Worm (Caenorhabditis elegans) whole organism, late embryonic: ENCODE data around the gene try-12.

ENCODE experiments used
- F13H6.1 ChIP-seq: sonication (generic microtip); optimal IDR thresholded peaks from 2 replicates; lab custom pipeline; 2016; ENCODE audit warnings: missing genetic modification characterization, missing compliant biosample characterization
- K09A11.1 ChIP-seq: sonication (generic microtip); optimal IDR thresholded peaks from 2 replicates; lab custom pipeline; 2017; ENCODE audit warnings: antibody characterized with exemption, mild to moderate bottlenecking, missing genetic modification characterization, missing compliant biosample characterization; ENCODE audit not compliant: insufficient read depth
- ceh-19 ChIP-seq: fragments of 200-800 bp; sonication (Bioruptor generic); optimal IDR thresholded peaks from 2 replicates; lab custom pipeline; 2018; ENCODE audit warnings: mild to moderate bottlenecking, missing genetic modification characterization, missing compliant biosample characterization
- ceh-2 ChIP-seq: sonication (generic microtip); optimal IDR thresholded peaks from 2 replicates; lab custom pipeline; 2016; ENCODE audit warnings: missing genotype, missing genetic modification characterization, missing compliant biosample characterization
- ceh-22 ChIP-seq: sonication (generic microtip); optimal IDR thresholded peaks from 2 replicates; lab custom pipeline; 2017; ENCODE audit warnings: missing biosample characterization, missing genetic modification characterization
- ceh-24 ChIP-seq: sonication (generic microtip); optimal IDR thresholded peaks from 2 replicates; lab custom pipeline; 2016; ENCODE audit warnings: mild to moderate bottlenecking, missing genetic modification characterization, missing compliant biosample characterization
- ceh-30 ChIP-seq: fragments of 150-350 bp; optimal IDR thresholded peaks from 2 replicates; lab custom pipeline; 2014; ENCODE audit warnings: missing biosample characterization, missing genetic modification characterization
- ceh-48 ChIP-seq: sonication (generic microtip); optimal IDR thresholded peaks from 2 replicates; lab custom pipeline; 2016; ENCODE audit warnings: missing genetic modification characterization, inconsistent platforms, missing compliant biosample characterization
- ceh-6 ChIP-seq: fragments of 200-800 bp; sonication (Bioruptor generic); optimal IDR thresholded peaks from 2 replicates; lab custom pipeline; 2018; ENCODE audit warnings: mild to moderate bottlenecking, missing genetic modification characterization, missing compliant biosample characterization
- ceh-9 ChIP-seq: sonication (generic microtip); optimal IDR thresholded peaks from 2 replicates; lab custom pipeline; 2016; ENCODE audit warnings: mild to moderate bottlenecking, missing genetic modification characterization, inconsistent platforms, missing compliant biosample characterization
- dve-1 ChIP-seq: sonication (generic microtip); optimal IDR thresholded peaks from 2 replicates; lab custom pipeline; 2017; ENCODE audit warnings: antibody characterized with exemption, mild to moderate bottlenecking, missing genetic modification characterization, missing compliant biosample characterization
- elt-2 ChIP-seq: sonication (generic microtip); optimal IDR thresholded peaks from 2 replicates; lab custom pipeline; 2016; ENCODE audit warnings: missing genetic modification reagents, missing genetic modification characterization, missing compliant biosample characterization
- elt-4 ChIP-seq: sonication (generic microtip); optimal IDR thresholded peaks from 2 replicates; lab custom pipeline; 2016; ENCODE audit warnings: missing genetic modification characterization, missing compliant biosample characterization
- ets-4 ChIP-seq: sonication (generic microtip); optimal IDR thresholded peaks from 2 replicates; lab custom pipeline; 2016; ENCODE audit warnings: missing genetic modification characterization, missing compliant biosample characterization
- fax-1 ChIP-seq: sonication (generic microtip); optimal IDR thresholded peaks from 2 replicates; lab custom pipeline; 2016; ENCODE audit warnings: missing genotype, missing genetic modification characterization, missing compliant biosample characterization
- gmeb-2 ChIP-seq: sonication (generic microtip); optimal IDR thresholded peaks from 2 replicates; lab custom pipeline; 2016; ENCODE audit warnings: missing genetic modification characterization, inconsistent platforms, missing compliant biosample characterization
- hlh-15 ChIP-seq: sonication (generic microtip); optimal IDR thresholded peaks from 2 replicates; lab custom pipeline; 2016; ENCODE audit warnings: missing genetic modification characterization, missing compliant biosample characterization
- hlh-6 ChIP-seq: sonication (generic microtip); optimal IDR thresholded peaks from 2 replicates; lab custom pipeline; 2016; ENCODE audit warnings: missing genotype, missing genetic modification characterization, missing compliant biosample characterization
- lim-6 ChIP-seq: sonication (generic microtip); optimal IDR thresholded peaks from 2 replicates; lab custom pipeline; 2016; ENCODE audit warnings: missing genetic modification characterization, missing compliant biosample characterization
- nfya-1 ChIP-seq: sonication (generic microtip); optimal IDR thresholded peaks from 2 replicates; lab custom pipeline; 2017; ENCODE audit warnings: missing genetic modification characterization, mild to moderate bottlenecking, missing compliant biosample characterization, antibody characterized with exemption, moderate library complexity
- nhr-11 ChIP-seq: fragments of 150-350 bp; optimal IDR thresholded peaks from 2 replicates; lab custom pipeline; 2014; ENCODE audit warnings: missing biosample characterization, missing genetic modification characterization
- nhr-232 ChIP-seq: sonication (generic microtip); optimal IDR thresholded peaks from 2 replicates; lab custom pipeline; 2016; ENCODE audit warnings: missing genetic modification characterization, missing compliant biosample characterization
- npax-4 ChIP-seq: sonication (generic microtip); optimal IDR thresholded peaks from 2 replicates; lab custom pipeline; 2016; ENCODE audit warnings: missing genetic modification characterization, missing compliant biosample characterization
- pat-9 ChIP-seq: fragments of 200-800 bp; sonication (Bioruptor generic); optimal IDR thresholded peaks from 2 replicates; lab custom pipeline; 2018; ENCODE audit warnings: mild to moderate bottlenecking, missing genetic modification characterization, moderate library complexity, missing compliant biosample characterization
- pax-1 ChIP-seq: fragments of 150-350 bp; optimal IDR thresholded peaks from 2 replicates; lab custom pipeline; 2014; ENCODE audit warnings: missing biosample characterization, missing genetic modification characterization
- pha-2 ChIP-seq: sonication (generic microtip); optimal IDR thresholded peaks from 2 replicates; lab custom pipeline; 2017; ENCODE audit warnings: mild to moderate bottlenecking, missing genetic modification characterization, missing compliant biosample characterization
- pha-4 ChIP-seq: fragments of 150-350 bp; optimal IDR thresholded peaks from 2 replicates; lab custom pipeline; 2018; ENCODE audit warnings: missing biosample characterization, missing genetic modification reagents, missing genetic modification characterization
- pqm-1 ChIP-seq: sonication (generic microtip); optimal IDR thresholded peaks from 2 replicates; lab custom pipeline; 2016; ENCODE audit warnings: missing genetic modification characterization, missing compliant biosample characterization
- pros-1 ChIP-seq: fragments of 150-350 bp; optimal IDR thresholded peaks from 2 replicates; lab custom pipeline; 2014; ENCODE audit warnings: missing biosample characterization, missing genetic modification reagents, missing genetic modification characterization
- sdc-2 ChIP-seq: sonication (generic microtip); optimal IDR thresholded peaks from 2 replicates; lab custom pipeline; 2016; ENCODE audit warnings: missing genotype, missing genetic modification characterization, missing compliant biosample characterization
- tbx-2 ChIP-seq: sonication (generic microtip); optimal IDR thresholded peaks from 2 replicates; lab custom pipeline; 2016; ENCODE audit warnings: missing genetic modification characterization, missing compliant biosample characterization
- tbx-7 ChIP-seq: sonication (generic microtip); optimal IDR thresholded peaks from 2 replicates; lab custom pipeline; 2016; ENCODE audit warnings: missing genotype, missing genetic modification characterization, missing compliant biosample characterization
- ttx-3 ChIP-seq: sonication (generic microtip); optimal IDR thresholded peaks from 2 replicates; lab custom pipeline; 2016; ENCODE audit warnings: missing genetic modification reagents, missing genetic modification characterization, missing compliant biosample characterization
- unc-3 ChIP-seq, 2 experiments: fragments of 200-800 bp in 1 of 2; sonication (Bioruptor generic) in 1 of 2; sonication (generic microtip) in 1 of 2; conservative IDR thresholded peaks in 1 of 2; optimal IDR thresholded peaks in 1 of 2; 2 replicates each; pipeline versions ENCODE4 v1.3.6 to Lab custom; 2016 to 2022; ENCODE audit warnings: missing compliant biosample characterization in 2 of 2, missing genetic modification characterization in 2 of 2, missing genetic modification reagents in 1 of 2
- unc-42 ChIP-seq: sonication (generic microtip); optimal IDR thresholded peaks from 2 replicates; lab custom pipeline; 2016; ENCODE audit warnings: missing genotype, missing genetic modification characterization, missing compliant biosample characterization
- unc-55 ChIP-seq: sonication (generic microtip); optimal IDR thresholded peaks from 2 replicates; lab custom pipeline; 2017; ENCODE audit warnings: missing biosample characterization, missing genetic modification reagents, missing genetic modification characterization
- zip-5 ChIP-seq: sonication (generic microtip); optimal IDR thresholded peaks from 2 replicates; lab custom pipeline; 2016; ENCODE audit warnings: missing genetic modification characterization, missing compliant biosample characterization
- ztf-16 ChIP-seq: sonication (generic microtip); optimal IDR thresholded peaks from 2 replicates; lab custom pipeline; 2017; ENCODE audit warnings: missing genetic modification characterization, missing compliant biosample characterization

Gene try-12

DNA sequence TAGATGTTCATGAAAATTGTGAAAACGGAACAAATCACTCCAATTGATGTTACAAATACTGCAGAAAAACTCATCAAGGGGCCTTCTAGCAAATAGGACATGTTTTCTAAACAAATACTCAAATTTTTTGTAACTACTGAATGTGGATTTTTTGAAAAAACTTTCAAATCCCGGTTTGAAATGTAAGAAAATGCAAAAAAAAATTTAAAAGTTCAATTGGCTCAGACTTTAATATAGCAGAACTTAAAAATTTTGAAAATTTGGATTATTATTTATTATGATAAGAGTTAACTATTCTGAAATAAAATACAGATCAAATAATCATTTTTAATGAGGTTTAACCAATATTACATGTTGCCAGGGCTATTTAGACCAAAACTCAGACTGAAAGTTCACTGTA lies 41.2 kb downstream of the try-12 start, which contains the start of gene srbc-9:
srbc-9 (minus strand) TSS at position 101 of the 400 bp plus-strand sequence.
- TF ChIP-seq pha-2 (tag; lab: Kevin White, UChicago) (no peak), pha-4 (tag; lab: Kevin White, UChicago) (no peak), F13H6.1 (no peak), ceh-22 (tag; lab: Kevin White, UChicago) (no peak), ztf-16 (tag; lab: Kevin White, UChicago) (no peak), dve-1 (tag; lab: Kevin White, UChicago) (no peak), unc-42 (tag; lab: Kevin White, UChicago) (no peak), fax-1 (tag; lab: Kevin White, UChicago) (no peak), nfya-1 (tag; lab: Kevin White, UChicago) (no peak), ceh-2 (no peak)
- TF ChIP-seq, all 69 proteins: peak for 0

DNA sequence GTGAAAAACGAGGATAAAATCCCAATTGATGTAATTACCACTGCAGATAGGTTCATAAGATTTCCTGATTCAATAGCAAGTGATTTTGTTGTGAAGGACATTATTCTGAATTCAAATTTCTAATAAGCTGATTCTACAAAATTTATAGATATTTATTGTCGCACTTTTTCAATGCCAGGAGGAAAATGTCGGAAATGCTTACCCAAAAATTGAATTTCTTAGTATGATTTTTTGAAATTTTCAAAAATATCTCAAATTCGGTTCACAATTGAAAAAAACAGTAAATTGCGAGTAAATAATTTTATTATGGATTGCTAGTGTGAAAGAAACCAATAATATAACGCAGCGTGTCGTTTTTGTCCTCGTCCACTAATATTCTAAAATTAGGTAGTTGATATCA lies 43.8 kb downstream of the try-12 start, which contains the start of gene srbc-10:
srbc-10 (minus strand) TSS at position 101 of the 400 bp plus-strand sequence.
- TF ChIP-seq pros-1 = no peak
- TF ChIP-seq nhr-232 (tag; lab: Kevin White, UChicago) = no peak
- no peak for TF ChIP-seq pqm-1 (tag; lab: Kevin White, UChicago)
- no peak for TF ChIP-seq ttx-3
- TF ChIP-seq elt-2 (tag; lab: Kevin White, UChicago) = no peak
- TF ChIP-seq hlh-6 (tag; lab: Kevin White, UChicago) = no peak
- TF ChIP-seq pha-2 (tag; lab: Kevin White, UChicago) = no peak
- TF ChIP-seq unc-3 (GFP tag; conservative IDR thresholded peaks at IDR 0.05; lab: Robert Waterston, UW) = no peak
- no peak for TF ChIP-seq unc-3 (tag; optimal IDR thresholded peaks at IDR 0.05; lab: Kevin White, UChicago)
- no peak for TF ChIP-seq sdc-2

DNA sequence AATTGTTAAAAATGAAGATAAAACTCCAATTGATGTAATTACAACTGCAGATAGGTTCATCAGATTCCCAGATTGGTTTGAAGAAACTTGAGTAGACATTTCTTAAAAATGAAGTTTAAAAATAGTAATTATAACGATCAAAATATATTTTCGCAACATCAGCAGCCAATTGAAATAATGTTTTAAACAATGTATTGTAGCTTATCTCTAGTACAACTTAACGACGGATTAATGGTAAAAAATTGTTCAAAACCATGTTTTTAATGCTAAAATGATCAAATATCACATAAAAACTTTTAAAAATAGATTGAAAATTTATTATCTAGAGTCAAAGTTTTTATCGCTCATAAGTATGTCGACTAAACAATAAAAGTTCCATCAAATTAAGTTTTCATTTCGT lies 46.0 kb downstream of the try-12 start, which contains the start of gene srbc-11:
srbc-11 (minus strand) TSS at position 101 of the 400 bp plus-strand sequence.
- TF ChIP-seq nhr-11 (tag; lab: Kevin White, UChicago) = no peak
- TF ChIP-seq elt-2 (tag; lab: Kevin White, UChicago) = no peak
- TF ChIP-seq lim-6 (tag; lab: Kevin White, UChicago) = no peak
- TF ChIP-seq pat-9 (tag; lab: Kevin White, UChicago) = no peak
- no peak for TF ChIP-seq gmeb-2 (tag; lab: Kevin White, UChicago)
- no peak for TF ChIP-seq pax-1 (tag; lab: Kevin White, UChicago)
- TF ChIP-seq ceh-24 (tag; lab: Kevin White, UChicago) = no peak
- TF ChIP-seq ceh-6 (GFP tag; lab: Kevin White, UChicago) = no peak
- no peak for TF ChIP-seq tbx-7
- TF ChIP-seq tbx-2 (tag; lab: Kevin White, UChicago) = no peak
- no peak for TF ChIP-seq elt-4 (tag; lab: Kevin White, UChicago)
- no peak for TF ChIP-seq hlh-15 (tag; lab: Kevin White, UChicago)
- no peak for TF ChIP-seq ceh-22 (tag; lab: Kevin White, UChicago)
- no peak for TF ChIP-seq ceh-48 (tag; lab: Kevin White, UChicago)
- TF ChIP-seq, all 69 proteins: peak for 0

DNA sequence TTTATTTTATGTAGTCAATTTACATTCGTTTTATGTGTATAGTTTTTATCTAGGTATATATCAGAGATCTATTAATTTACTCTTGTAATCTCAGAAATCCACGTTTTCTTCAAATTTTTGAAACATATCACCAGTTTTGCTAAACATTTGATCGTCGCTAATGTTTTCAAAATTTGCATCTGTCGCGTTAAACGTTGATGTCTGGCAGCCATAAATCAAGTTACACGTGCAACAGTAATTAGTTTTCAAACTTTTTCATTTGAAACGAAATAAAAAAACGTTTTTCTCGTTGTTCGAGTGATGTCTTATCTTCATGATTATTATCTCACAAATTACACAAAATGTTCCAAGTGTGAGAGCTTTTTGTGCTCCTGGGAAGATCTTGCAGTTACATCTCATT lies 48.3 kb downstream of the try-12 start, which contains the start of gene srh-79:
srh-79 (plus strand) TSS at position 301 of the 400 bp plus-strand sequence.
- TF ChIP-seq zip-5 (tag; lab: Kevin White, UChicago) (no peak), nhr-11 (tag; lab: Kevin White, UChicago) (no peak), unc-42 (tag; lab: Kevin White, UChicago) (no peak), unc-55 (no peak), ceh-19 (GFP tag; lab: Kevin White, UChicago) (no peak), npax-4 (tag; lab: Kevin White, UChicago) (no peak), ceh-30 (tag; lab: Kevin White, UChicago) (no peak), K09A11.1 (tag; lab: Kevin White, UChicago) (no peak), elt-2 (tag; lab: Kevin White, UChicago) (no peak), lim-6 (tag; lab: Kevin White, UChicago) (no peak), ceh-9 (no peak), ttx-3 (no peak), ets-4 (tag; lab: Kevin White, UChicago) (no peak), pha-4 (tag; lab: Kevin White, UChicago) (no peak)
